Fruit fly (Drosophila melanogaster): ENCODE data around the gene CG11668.

- TF ChIP-seq brk (GFP tag; optimal IDR thresholded peaks at IDR 0.05): no peak
- TF ChIP-seq Sp1 (GFP tag; optimal IDR thresholded peaks at IDR 0.05): no peak
- no peak for TF ChIP-seq dsf (GFP tag; optimal IDR thresholded peaks at IDR 0.05; ENCODE audit: borderline replicate concordance)
- TF ChIP-seq HLH106 (tag; optimal IDR thresholded peaks at IDR 0.05): no peak
- TF ChIP-seq h (GFP tag; optimal IDR thresholded peaks at IDR 0.05): no peak
- TF ChIP-seq br (GFP tag; optimal IDR thresholded peaks at IDR 0.05): no peak
- no peak for TF ChIP-seq psq (GFP tag; optimal IDR thresholded peaks at IDR 0.05)
- TF ChIP-seq sv (GFP tag; optimal IDR thresholded peaks at IDR 0.05): no peak
- no peak for TF ChIP-seq usp (GFP tag; optimal IDR thresholded peaks at IDR 0.05)
- no peak for TF ChIP-seq lola (GFP tag; optimal IDR thresholded peaks at IDR 0.05)
These were observed 31.9 kb downstream of the CG11668 start for dm6 chr3R:13070011-13070619.

Measured in whole organism, wandering third instar larva.